Worm (Caenorhabditis elegans): ENCODE data around the gene C47E12.14.

C47E12.14 gene

DNA sequence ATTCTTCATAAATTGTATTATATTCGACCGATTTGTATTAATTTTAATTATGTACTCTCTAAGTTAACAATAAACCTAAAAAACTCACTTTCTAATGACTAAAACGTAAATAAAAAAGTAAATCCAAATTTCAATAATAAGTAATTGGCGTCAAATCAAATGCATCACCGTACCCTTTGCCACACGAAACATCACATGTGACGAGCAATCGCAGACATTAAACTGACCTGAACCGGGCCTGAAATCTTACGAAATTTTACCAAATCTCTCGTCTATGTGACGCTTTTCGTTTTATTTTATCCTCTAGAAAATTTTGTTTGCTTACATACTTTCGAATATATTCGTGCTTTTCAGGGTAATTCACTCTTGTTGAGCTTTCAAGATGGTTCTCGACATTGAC lies 27.2 kb upstream of the C47E12.14 start, which contains the start of the genes C47E12.2 and sars-1:
TSS of gene C47E12.2 (minus strand) at position 131 of the 400 bp plus-strand sequence.
TSS of gene sars-1 (plus strand) at position 355 of the 400 bp plus-strand sequence.
- TF ChIP-seq mdl-1 (tag; optimal IDR thresholded peaks at IDR 0.05) (peak in 1 of 2 experiments; percentile 12), nhr-47 (tag; optimal IDR thresholded peaks at IDR 0.05) (peak; percentile 22), lin-35 (GFP tag; optimal IDR thresholded peaks at IDR 0.05) (peak; percentile 31 to 47), efl-1 (optimal IDR thresholded peaks at IDR 0.05) (peak; percentile 37 to 44), efl-1 (GFP tag; optimal IDR thresholded peaks at IDR 0.05 in 1 of 2) (peak; percentile 27 to 94), snu-23 (GFP tag; optimal IDR thresholded peaks at IDR 0.05) (peak; percentile 37), lsy-2 (tag; optimal IDR thresholded peaks at IDR 0.05) (peak; percentile 81 to 96), dpl-1 (GFP tag; optimal IDR thresholded peaks at IDR 0.05) (peak in 2 of 3 experiments; percentile 11 to 46), skn-1 (tag; optimal IDR thresholded peaks at IDR 0.05) (peak; percentile 82), pax-3 (tag; optimal IDR thresholded peaks at IDR 0.05) (no peak), aha-1 (tag; optimal IDR thresholded peaks at IDR 0.05) (no peak), F16B12.6 (tag; optimal IDR thresholded peaks at IDR 0.05) (peak; percentile 87), lin-15B (tag; optimal IDR thresholded peaks at IDR 0.05) (peak; percentile 20), nhr-71 (tag; optimal IDR thresholded peaks at IDR 0.05) (peak; percentile 9), ceh-82 (tag; optimal IDR thresholded peaks at IDR 0.05) (peak in 1 of 3 experiments; percentile 24), mef-2 (tag; optimal IDR thresholded peaks at IDR 0.05) (no peak)

DNA sequence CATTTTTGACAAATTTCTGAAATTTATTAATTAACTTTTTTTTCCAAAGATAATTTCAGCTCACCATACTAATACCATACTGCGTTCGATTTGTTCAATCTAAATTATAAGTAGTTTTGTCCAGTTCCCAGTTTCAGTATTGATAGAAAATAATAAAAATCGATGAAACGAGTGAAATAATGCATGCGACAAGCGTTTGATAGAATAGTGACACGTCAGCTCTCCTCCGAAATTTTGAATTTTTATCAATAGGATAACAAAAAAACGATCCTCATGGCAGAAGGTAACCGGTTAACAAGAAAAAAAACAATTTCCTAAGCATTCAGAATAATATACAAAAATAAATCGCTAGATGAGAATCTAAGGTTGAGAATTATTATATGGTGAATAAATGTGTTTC lies 25.6 kb upstream of the C47E12.14 start, which contains the start of gene C47E12.3:
TSS of gene C47E12.3 (minus strand) at position 101 of the 400 bp plus-strand sequence.
- TF ChIP-seq nhr-76 (tag; optimal IDR thresholded peaks at IDR 0.05) (no peak), zag-1 (tag; optimal IDR thresholded peaks at IDR 0.05) (no peak), grh-1 (GFP tag; IDR thresholded peaks at IDR 0.05) (no peak), jun-1 (tag; optimal IDR thresholded peaks at IDR 0.05) (no peak), xbp-1 (tag; optimal IDR thresholded peaks at IDR 0.05) (no peak), ceh-8 (GFP tag; optimal IDR thresholded peaks at IDR 0.05) (no peak), Y116A8C.19 (tag; optimal IDR thresholded peaks at IDR 0.05; ENCODE audit: borderline replicate concordance) (no peak), hlh-4 (tag; optimal IDR thresholded peaks at IDR 0.05) (no peak), dpl-1 (GFP tag; optimal IDR thresholded peaks at IDR 0.05) (no peak), nhr-19 (GFP tag; conservative IDR thresholded peaks at IDR 0.05) (no peak), sup-37 (GFP tag; optimal IDR thresholded peaks at IDR 0.05) (no peak), tbx-2 (tag; optimal IDR thresholded peaks at IDR 0.05) (no peak), efl-3 (GFP tag; optimal IDR thresholded peaks at IDR 0.05) (no peak), fkh-4 (tag; optimal IDR thresholded peaks at IDR 0.05; ENCODE audit: borderline replicate concordance) (no peak), vab-15 (tag; optimal IDR thresholded peaks at IDR 0.05) (no peak), lin-15B (tag; optimal IDR thresholded peaks at IDR 0.05) (no peak), skn-1 (tag; optimal IDR thresholded peaks at IDR 0.05) (no peak), pqm-1 (tag; optimal IDR thresholded peaks at IDR 0.05) (no peak)

- TF ChIP-seq fkh-4 (tag; optimal IDR thresholded peaks at IDR 0.05; ENCODE audit: borderline replicate concordance) (no peak), nhr-85 (tag) (no peak), blmp-1 (tag; optimal IDR thresholded peaks at IDR 0.05) (peak; percentile 25), efl-1 (optimal IDR thresholded peaks at IDR 0.05) (no peak), efl-1 (GFP tag; optimal IDR thresholded peaks at IDR 0.05 in 1 of 2) (peak in 1 of 2 experiments; percentile 28), elt-2 (tag; optimal IDR thresholded peaks at IDR 0.05) (peak; percentile 20), fkh-8 (tag; optimal IDR thresholded peaks at IDR 0.05) (no peak), nhr-19 (GFP tag; conservative IDR thresholded peaks at IDR 0.05) (peak; percentile 88), tlp-1 (tag; optimal IDR thresholded peaks at IDR 0.05) (no peak), nhr-77 (tag; optimal IDR thresholded peaks at IDR 0.05) (no peak), unc-130 (tag; optimal IDR thresholded peaks at IDR 0.05) (no peak), dpl-1 (GFP tag; optimal IDR thresholded peaks at IDR 0.05) (peak in 1 of 3 experiments; percentile 41), xbp-1 (tag; optimal IDR thresholded peaks at IDR 0.05) (peak; percentile 10), nhr-12 (tag; optimal IDR thresholded peaks at IDR 0.05) (no peak), aha-1 (tag; optimal IDR thresholded peaks at IDR 0.05) (no peak), nhr-237 (tag; optimal IDR thresholded peaks at IDR 0.05) (no peak), lin-35 (GFP tag; optimal IDR thresholded peaks at IDR 0.05) (peak; percentile 10 to 14), mep-1 (tag; optimal IDR thresholded peaks at IDR 0.05) (peak; percentile 46), Y116A8C.19 (tag; optimal IDR thresholded peaks at IDR 0.05; ENCODE audit: borderline replicate concordance) (no peak), nhr-71 (tag; optimal IDR thresholded peaks at IDR 0.05) (peak; percentile 45), snu-23 (GFP tag; optimal IDR thresholded peaks at IDR 0.05) (peak; percentile 26), rnt-1 (tag; optimal IDR thresholded peaks at IDR 0.05) (peak; percentile 12), lsy-2 (tag; optimal IDR thresholded peaks at IDR 0.05) (peak; percentile 11 to 72), nhr-47 (tag; optimal IDR thresholded peaks at IDR 0.05) (peak; percentile 22), tbx-2 (tag; optimal IDR thresholded peaks at IDR 0.05) (no peak), mdl-1 (tag; optimal IDR thresholded peaks at IDR 0.05) (peak in 1 of 2 experiments; percentile 28), F16B12.6 (tag; optimal IDR thresholded peaks at IDR 0.05) (peak; percentile 78), isw-1 (GFP tag; IDR thresholded peaks at IDR 0.05) (no peak), egl-27 (tag; optimal IDR thresholded peaks at IDR 0.05) (no peak)
These were observed 22.5 kb upstream of the C47E12.14 start, which contains the start of gene pyp-1 for ce11 chrIV:9998487-9999218. Gene pyp-1 (minus strand): TSS chrIV:9998925.
